Fruit fly (Drosophila melanogaster): Measurements from ENCODE around the gene CG5245.

DNA sequence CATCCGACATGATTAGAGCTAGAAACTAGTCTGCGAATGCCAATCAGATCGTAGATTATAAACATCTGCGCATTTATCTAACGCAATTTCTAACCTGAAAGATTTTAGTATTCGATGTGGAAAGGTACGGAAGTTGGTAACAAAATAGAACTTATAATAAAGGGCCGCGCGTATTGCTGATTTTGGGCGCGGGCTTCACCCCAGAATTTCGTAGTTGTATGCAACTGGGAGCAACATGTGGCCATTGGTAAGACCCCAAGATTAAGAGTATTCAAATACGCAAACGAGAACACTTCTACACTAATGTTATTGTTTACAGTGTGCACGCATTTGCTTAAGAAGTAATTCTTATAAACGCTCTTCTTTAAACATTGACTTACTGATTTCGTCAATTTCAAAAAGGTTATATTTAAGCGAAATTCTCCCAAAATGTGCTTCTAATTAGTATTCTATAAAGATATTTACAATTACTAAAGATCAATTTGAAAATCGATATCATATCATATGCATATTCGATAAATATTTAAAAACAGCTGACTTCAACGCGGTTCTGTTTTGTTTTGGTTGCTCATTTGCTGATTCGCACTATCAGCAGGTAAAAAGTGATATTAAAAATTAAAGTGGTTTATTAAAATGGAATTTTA lies 30.6 kb downstream of the CG5245 start, which contains the start of the genes CG5961 and Polr3C:
- no peak for TF ChIP-seq CG13204 (GFP tag; optimal IDR thresholded peaks at IDR 0.05)
- TF ChIP-seq CG8159 (tag; optimal IDR thresholded peaks at IDR 0.05), result no peak
- no peak for TF ChIP-seq Snoo (tag; optimal IDR thresholded peaks at IDR 0.05)
- no peak for TF ChIP-seq rn (GFP tag; IDR thresholded peaks at IDR 0.05)
- no peak for TF ChIP-seq gl (tag; optimal IDR thresholded peaks at IDR 0.05)
- no peak for TF ChIP-seq Pif1B (GFP tag; optimal IDR thresholded peaks at IDR 0.05)
- TF ChIP-seq D1 (tag; optimal IDR thresholded peaks at IDR 0.05), result no peak
- no peak for TF ChIP-seq CG34367 (tag; optimal IDR thresholded peaks at IDR 0.05)
- no peak for TF ChIP-seq CG12605 (GFP tag; IDR thresholded peaks at IDR 0.05)
- no peak for TF ChIP-seq EcR (GFP tag; optimal IDR thresholded peaks at IDR 0.05)
- no peak for TF ChIP-seq fd96Ca (GFP tag; IDR thresholded peaks at IDR 0.05)
